Fruit fly (Drosophila melanogaster) whole organism, embryonic: ENCODE results near the gene CG8419.

Experiments used
- Atf6 ChIP-seq: fragments of 200-800 bp; sonication (Bioruptor generic); IDR thresholded peaks from 2 replicates; pipeline ENCODE4 v1.3.6; 2022; ENCODE audit warnings: missing biosample characterization, missing genetic modification characterization
- BtbVII ChIP-seq: fragments of 200-800 bp; sonication (Bioruptor generic); optimal IDR thresholded peaks from 3 replicates; lab custom pipeline; 2017; ENCODE audit warnings: missing biosample characterization, mild to moderate bottlenecking, missing genetic modification characterization
- CG10147 ChIP-seq: fragments of 200-800 bp; sonication (Bioruptor generic); optimal IDR thresholded peaks from 2 replicates; lab custom pipeline; 2019; ENCODE audit warnings: missing biosample characterization, mild to moderate bottlenecking, missing genetic modification characterization, moderate library complexity
- CG10267 ChIP-seq: fragments of 200-800 bp; sonication (Bioruptor generic); optimal IDR thresholded peaks from 2 replicates; lab custom pipeline; 2018; ENCODE audit warnings: missing biosample characterization, mild to moderate bottlenecking, missing genetic modification characterization, moderate library complexity
- CG10959 ChIP-seq: fragments of 200-800 bp; sonication (Bioruptor generic); IDR thresholded peaks from 2 replicates; pipeline ENCODE4 v1.3.6; 2022; ENCODE audit warnings: missing biosample characterization, missing genetic modification characterization
- CG10979 ChIP-seq: fragments of 200-800 bp; sonication (Bioruptor generic); optimal IDR thresholded peaks from 2 replicates; lab custom pipeline; 2018; ENCODE audit warnings: missing biosample characterization, mild to moderate bottlenecking, missing genetic modification characterization, moderate library complexity
- CG11093 ChIP-seq: fragments of 200-800 bp; sonication (Bioruptor generic); IDR thresholded peaks from 3 replicates; pipeline ENCODE4 v1.3.6; 2022; ENCODE audit warnings: missing biosample characterization, missing genetic modification characterization
- CG11456 ChIP-seq: fragments of 200-800 bp; sonication (Bioruptor generic); IDR thresholded peaks from 3 replicates; pipeline ENCODE4 v1.3.6; 2022; ENCODE audit warnings: missing biosample characterization, missing genetic modification characterization
- CG11560 ChIP-seq: fragments of 200-800 bp; sonication (Bioruptor generic); IDR thresholded peaks from 3 replicates; pipeline ENCODE4 v1.3.6; 2022; ENCODE audit warnings: missing biosample characterization, missing genetic modification characterization
- CG12104 ChIP-seq: fragments of 200-800 bp; sonication (Bioruptor generic); optimal IDR thresholded peaks from 3 replicates; lab custom pipeline; 2016; ENCODE audit warnings: missing biosample characterization, missing genetic modification characterization
- CG14014 ChIP-seq: fragments of 200-800 bp; sonication (Bioruptor generic); IDR thresholded peaks from 2 replicates; pipeline ENCODE4 v1.3.6; 2022; ENCODE audit warnings: missing biosample characterization, missing genetic modification characterization
- CG14860 ChIP-seq: fragments of 200-800 bp; sonication (Bioruptor generic); IDR thresholded peaks from 3 replicates; pipeline ENCODE4 v1.3.6; 2022; ENCODE audit warnings: missing biosample characterization, missing genetic modification characterization; ENCODE audit not compliant: partially characterized antibody
- CG14965 ChIP-seq: fragments of 200-800 bp; sonication (Bioruptor generic); optimal IDR thresholded peaks from 2 replicates; lab custom pipeline; 2016; ENCODE audit warnings: missing biosample characterization, missing genetic modification characterization, borderline replicate concordance
- CG15269 ChIP-seq: fragments of 200-800 bp; sonication (Bioruptor generic); optimal IDR thresholded peaks from 2 replicates; lab custom pipeline; 2018; ENCODE audit warnings: missing biosample characterization, mild to moderate bottlenecking, missing genetic modification characterization, moderate library complexity
- CG17361 ChIP-seq: fragments of 200-800 bp; sonication (Bioruptor generic); IDR thresholded peaks from 3 replicates; pipeline ENCODE4 v1.3.6; 2022; ENCODE audit warnings: missing biosample characterization, missing genetic modification characterization
- CG1792 ChIP-seq: fragments of 200-800 bp; sonication (Bioruptor generic); optimal IDR thresholded peaks from 2 replicates; lab custom pipeline; 2016; ENCODE audit warnings: missing biosample characterization, missing genetic modification characterization
- CG33557 ChIP-seq: fragments of 200-800 bp; sonication (Bioruptor generic); optimal IDR thresholded peaks from 2 replicates; lab custom pipeline; 2019; ENCODE audit warnings: missing biosample characterization, mild to moderate bottlenecking, missing genetic modification characterization, moderate library complexity
- CG34376 ChIP-seq: fragments of 200-800 bp; sonication (Bioruptor generic); optimal IDR thresholded peaks from 2 replicates; lab custom pipeline; 2018; ENCODE audit warnings: missing biosample characterization, mild to moderate bottlenecking, missing genetic modification characterization
- CG8290 ChIP-seq, 3 experiments: fragments of 200-800 bp; sonication (Bioruptor generic); optimal IDR thresholded peaks; 2 replicates each; lab custom pipeline; 2016 to 2019; ENCODE audit warnings: missing biosample characterization in 3 of 3, missing genetic modification characterization in 3 of 3, mild to moderate bottlenecking in 2 of 3, moderate library complexity in 1 of 3
- CG8765 ChIP-seq: fragments of 200-800 bp; sonication (Bioruptor generic); IDR thresholded peaks from 2 replicates; pipeline ENCODE4 v1.3.6; 2022; ENCODE audit warnings: missing biosample characterization, missing genetic modification characterization
- CG9797 ChIP-seq: fragments of 200-800 bp; sonication (Bioruptor generic); optimal IDR thresholded peaks from 3 replicates; lab custom pipeline; 2018; ENCODE audit warnings: missing biosample characterization, mild to moderate bottlenecking, missing genetic modification characterization
- D ChIP-seq, 2 experiments: fragments of 200-800 bp in 1 of 2; fragments of >200 bp in 1 of 2; sonication (Bioruptor generic) in 1 of 2; optimal IDR thresholded peaks; 2 replicates in 1 of 2; 3 replicates in 1 of 2; lab custom pipeline; 2017; ENCODE audit warnings: mild to moderate bottlenecking in 1 of 2, missing biosample characterization in 1 of 2, missing genetic modification characterization in 1 of 2, missing genetic modification reagents in 1 of 2
- Dp ChIP-seq: fragments of 200-800 bp; sonication (Bioruptor generic); optimal IDR thresholded peaks from 2 replicates; lab custom pipeline; 2018; ENCODE audit warnings: missing biosample characterization, mild to moderate bottlenecking, missing genetic modification characterization, moderate library complexity
- Drgx ChIP-seq: fragments of 200-800 bp; sonication (Bioruptor generic); IDR thresholded peaks from 2 replicates; pipeline ENCODE4 v1.3.6; 2022; ENCODE audit warnings: missing biosample characterization, missing genetic modification characterization
- HLHmδ ChIP-seq: fragments of 200-800 bp; sonication (Bioruptor generic); optimal IDR thresholded peaks from 2 replicates; lab custom pipeline; 2018; ENCODE audit warnings: missing biosample characterization, mild to moderate bottlenecking, missing genetic modification characterization, moderate library complexity
- Hand ChIP-seq: fragments of 200-800 bp; sonication (Bioruptor generic); optimal IDR thresholded peaks from 2 replicates; lab custom pipeline; 2017; ENCODE audit warnings: mild to moderate bottlenecking, missing biosample characterization, missing genetic modification reagents, missing genetic modification characterization
- Hr51 ChIP-seq, 2 experiments: fragments of 200-800 bp; sonication (Bioruptor generic); optimal IDR thresholded peaks; 2 replicates in 1 of 2; 3 replicates in 1 of 2; lab custom pipeline; 2016 to 2018; ENCODE audit warnings: missing biosample characterization in 2 of 2, missing genetic modification characterization in 2 of 2, mild to moderate bottlenecking in 1 of 2, moderate library complexity in 1 of 2
- Lhr ChIP-seq: fragments of 200-800 bp; sonication (Bioruptor generic); optimal IDR thresholded peaks from 3 replicates; lab custom pipeline; 2017; ENCODE audit warnings: mild to moderate bottlenecking, missing biosample characterization, missing genetic modification reagents, missing genetic modification characterization
- Nf-YC ChIP-seq: fragments of 200-800 bp; optimal IDR thresholded peaks from 3 replicates; lab custom pipeline; 2019; ENCODE audit warnings: missing biosample characterization, mild to moderate bottlenecking, missing genetic modification characterization, moderate library complexity
- NfI ChIP-seq: fragments of 200-800 bp; sonication (Bioruptor generic); optimal IDR thresholded peaks from 3 replicates; lab custom pipeline; 2018; ENCODE audit warnings: missing biosample characterization, mild to moderate bottlenecking, missing genetic modification characterization, moderate library complexity
- Oaz ChIP-seq: fragments of 200-800 bp; sonication (Bioruptor generic); IDR thresholded peaks from 2 replicates; pipeline ENCODE4 v1.3.6; 2022; ENCODE audit warnings: missing biosample characterization, missing genetic modification characterization
- Six4 ChIP-seq: fragments of 200-800 bp; sonication (Bioruptor generic); optimal IDR thresholded peaks from 2 replicates; lab custom pipeline; 2016; ENCODE audit warnings: missing biosample characterization, missing genetic modification characterization
- Stat92E ChIP-seq, 3 experiments: fragments of >200 bp in 2 of 3; fragments of 200-800 bp in 1 of 3; sonication (Bioruptor generic) in 1 of 3; optimal IDR thresholded peaks; 2 replicates each; lab custom pipeline; 2017 to 2019; ENCODE audit warnings: missing biosample characterization in 3 of 3, missing genetic modification characterization in 3 of 3, mild to moderate bottlenecking in 1 of 3, moderate library complexity in 1 of 3
- corto ChIP-seq: fragments of 200-800 bp; sonication (Bioruptor generic); optimal IDR thresholded peaks from 2 replicates; lab custom pipeline; 2016; ENCODE audit warnings: missing biosample characterization, mild to moderate bottlenecking, missing genetic modification characterization, moderate library complexity
- exex ChIP-seq: fragments of 200-800 bp; sonication (Bioruptor generic); optimal IDR thresholded peaks from 4 replicates; lab custom pipeline; 2018; ENCODE audit warnings: missing biosample characterization, mild to moderate bottlenecking, missing genetic modification characterization, moderate library complexity
- grn ChIP-seq: fragments of 200-800 bp; sonication (Bioruptor generic); optimal IDR thresholded peaks from 3 replicates; lab custom pipeline; 2017; ENCODE audit warnings: missing biosample characterization, missing genetic modification characterization
- hbn ChIP-seq: fragments of 200-800 bp; sonication (Bioruptor generic); IDR thresholded peaks from 2 replicates; pipeline ENCODE4 v1.3.6; 2022; ENCODE audit warnings: missing biosample characterization, missing genetic modification characterization; ENCODE audit not compliant: partially characterized antibody
- jigr1 ChIP-seq: fragments of 200-800 bp; sonication (Bioruptor generic); IDR thresholded peaks from 3 replicates; pipeline ENCODE4 v1.3.6; 2022; ENCODE audit warnings: missing biosample characterization, missing genetic modification characterization
- kay ChIP-seq: fragments of 200-800 bp; sonication (Bioruptor generic); optimal IDR thresholded peaks from 2 replicates; lab custom pipeline; 2016; ENCODE audit warnings: missing biosample characterization, missing genetic modification characterization
- klu ChIP-seq: fragments of 200-800 bp; sonication (Bioruptor generic); IDR thresholded peaks from 2 replicates; pipeline ENCODE4 v1.3.6; 2022; ENCODE audit warnings: missing biosample characterization, missing genetic modification characterization
- nau ChIP-seq: fragments of 200-800 bp; sonication (Bioruptor generic); optimal IDR thresholded peaks from 3 replicates; lab custom pipeline; 2017; ENCODE audit warnings: missing biosample characterization, mild to moderate bottlenecking, missing genetic modification characterization, missing genetic modification reagents
- pb ChIP-seq: fragments of 200-800 bp; sonication (Bioruptor generic); optimal IDR thresholded peaks from 3 replicates; lab custom pipeline; 2016; ENCODE audit warnings: missing biosample characterization, missing genetic modification characterization
- pum ChIP-seq: fragments of 200-800 bp; sonication (Bioruptor generic); optimal IDR thresholded peaks from 2 replicates; lab custom pipeline; 2016; ENCODE audit warnings: missing biosample characterization, missing genetic modification characterization
- scrt ChIP-seq: fragments of 200-800 bp; sonication (Bioruptor generic); optimal IDR thresholded peaks from 2 replicates; lab custom pipeline; 2018; ENCODE audit warnings: missing biosample characterization, mild to moderate bottlenecking, missing genetic modification characterization, moderate library complexity
- sqz ChIP-seq: fragments of 200-800 bp; sonication (Bioruptor generic); optimal IDR thresholded peaks from 3 replicates; lab custom pipeline; 2018; ENCODE audit warnings: missing biosample characterization, mild to moderate bottlenecking, missing genetic modification characterization
- tll ChIP-seq, 2 experiments: fragments of 200-800 bp in 1 of 2; fragments of >200 bp in 1 of 2; sonication (Bioruptor generic) in 1 of 2; optimal IDR thresholded peaks; 2 replicates each; lab custom pipeline; 2017 to 2019; ENCODE audit warnings: missing biosample characterization in 2 of 2, missing genetic modification characterization in 2 of 2, mild to moderate bottlenecking in 1 of 2, moderate library complexity in 1 of 2
- vvl ChIP-seq: fragments of 200-800 bp; sonication (Bioruptor generic); IDR thresholded peaks from 2 replicates; pipeline ENCODE4 v1.3.6; 2022; ENCODE audit warnings: missing biosample characterization, missing genetic modification characterization
- zen ChIP-seq: fragments of 200-800 bp; sonication (Bioruptor generic); optimal IDR thresholded peaks from 3 replicates; lab custom pipeline; 2018; ENCODE audit warnings: missing biosample characterization, mild to moderate bottlenecking, missing genetic modification characterization, moderate library complexity

CG8419 gene

dm6 chr2L:8239712-8240245 lies 33.8 kb downstream of the CG8419 start, which contains the start of gene Pvr (continued):
- TF ChIP-seq CG9797 (GFP tag; lab: Kevin White, UChicago) (peak; percentile 40), BtbVII (GFP tag; lab: Kevin White, UChicago) (peak; percentile 18), tll (GFP tag; optimal IDR thresholded peaks at IDR 0.05; lab: Kevin White, UChicago) (peak in 1 of 2 experiments; percentile 14), Nf-YC (tag; lab: Kevin White, UChicago) (no peak), CG14965 (GFP tag; lab: Kevin White, UChicago) (no peak), Hand (GFP tag; lab: Kevin White, UChicago) (no peak), CG11093 (GFP tag; lab: Robert Waterston, UW) (no peak), Hr51 (GFP tag; optimal IDR thresholded peaks at IDR 0.05; lab: Kevin White, UChicago) (no peak), grn (GFP tag; lab: Kevin White, UChicago) (peak; percentile 11), NfI (GFP tag; lab: Kevin White, UChicago) (no peak), exex (tag; lab: Kevin White, UChicago) (no peak), CG33557 (GFP tag; lab: Kevin White, UChicago) (peak; percentile 6), CG11456 (no peak), CG14014 (GFP tag; lab: Robert Waterston, UW) (no peak), hbn (GFP tag; lab: Robert Waterston, UW) (peak; percentile 96), D (optimal IDR thresholded peaks at IDR 0.05; lab: Kevin White, UChicago) (no peak), D (GFP tag; optimal IDR thresholded peaks at IDR 0.05; lab: Kevin White, UChicago) (no peak), pb (GFP tag; lab: Kevin White, UChicago) (no peak), CG17361 (no peak), scrt (GFP tag; lab: Kevin White, UChicago) (no peak), nau (GFP tag; lab: Kevin White, UChicago) (no peak), CG8765 (no peak), Drgx (no peak), CG1792 (GFP tag; lab: Kevin White, UChicago) (no peak), HLHmδ (GFP tag; lab: Kevin White, UChicago) (peak; percentile 19), Lhr (GFP tag; lab: Kevin White, UChicago) (peak; percentile 74), Dp (GFP tag; lab: Kevin White, UChicago) (peak; percentile 66), pum (GFP tag; lab: Kevin White, UChicago) (no peak), zen (no peak), jigr1 (GFP tag; lab: Robert Waterston, UW) (no peak), CG11560 (tag; lab: Robert Waterston, UW) (no peak; the same call in 2 of the 3 replicates), CG12104 (GFP tag; lab: Kevin White, UChicago) (no peak), Six4 (GFP tag; lab: Kevin White, UChicago) (no peak), Atf6 (no peak), Stat92E (GFP tag; optimal IDR thresholded peaks at IDR 0.05; lab: Kevin White, UChicago) (peak in 1 of 3 experiments; percentile 59), vvl (GFP tag; lab: Robert Waterston, UW) (peak; percentile 31; the same call in 1 of the 2 replicates), corto (GFP tag; lab: Kevin White, UChicago) (no peak), CG15269 (tag; lab: Kevin White, UChicago) (no peak), klu (no peak; the same call in 1 of the 2 replicates), CG10979 (tag; lab: Kevin White, UChicago) (no peak), kay (GFP tag; lab: Kevin White, UChicago) (no peak), CG10147 (GFP tag; lab: Kevin White, UChicago) (no peak), CG10959 (GFP tag; lab: Robert Waterston, UW) (no peak), CG34376 (GFP tag; lab: Kevin White, UChicago) (peak; percentile 2), CG10267 (tag; lab: Kevin White, UChicago) (peak; percentile 42), sqz (GFP tag; lab: Kevin White, UChicago) (no peak), CG8290 (GFP tag; optimal IDR thresholded peaks at IDR 0.05; lab: Kevin White, UChicago) (peak; percentile 21), CG8290 (tag; optimal IDR thresholded peaks at IDR 0.05; lab: Kevin White, UChicago) (no peak), CG14860 (GFP tag; lab: Robert Waterston, UW) (peak; percentile 94), Oaz (no peak)
